Fruit fly (Drosophila melanogaster): ENCODE results near the gene Der-1.
A peak's percentile ranks its signal among the peaks of the same experiment; 100 is the strongest.

DNA sequence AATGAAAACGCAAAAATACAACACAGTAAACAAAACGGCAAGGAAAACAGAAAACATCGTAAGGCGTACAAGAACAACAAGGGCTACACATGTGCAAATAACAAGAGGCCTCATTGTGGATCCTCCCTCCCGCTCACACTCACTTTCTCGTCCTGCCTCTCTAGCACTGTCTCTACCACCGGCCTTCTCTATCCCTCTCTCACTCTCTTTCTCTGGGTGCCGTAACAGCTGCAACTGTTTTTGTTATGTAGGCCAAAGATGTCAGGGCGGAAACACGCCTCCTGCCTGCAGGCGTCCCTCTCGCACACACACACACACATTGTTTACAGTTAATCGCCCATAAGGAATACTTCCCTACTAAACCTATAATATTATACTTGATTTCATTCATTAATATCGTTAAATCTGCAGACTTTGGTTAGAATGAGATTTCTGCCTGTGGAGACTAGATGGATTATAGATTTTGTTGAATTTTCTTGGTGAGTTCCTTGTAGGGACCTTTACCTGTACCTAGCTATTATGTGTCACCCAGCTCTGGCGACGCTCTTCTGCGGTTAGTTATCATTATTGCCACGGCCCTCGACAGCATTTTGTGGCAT lies 40.2 kb downstream of the Der-1 start:
- no peak for TF ChIP-seq Blimp-1 (GFP tag; optimal IDR thresholded peaks at IDR 0.05)
- peak; percentile 22 for TF ChIP-seq Hr4 (GFP tag; optimal IDR thresholded peaks at IDR 0.05)
- TF ChIP-seq eg (GFP tag; IDR thresholded peaks at IDR 0.05) = no peak

Measured in whole organism, prepupa.